Fruit fly (Drosophila melanogaster): ENCODE data around the gene CG10208.

DNA sequence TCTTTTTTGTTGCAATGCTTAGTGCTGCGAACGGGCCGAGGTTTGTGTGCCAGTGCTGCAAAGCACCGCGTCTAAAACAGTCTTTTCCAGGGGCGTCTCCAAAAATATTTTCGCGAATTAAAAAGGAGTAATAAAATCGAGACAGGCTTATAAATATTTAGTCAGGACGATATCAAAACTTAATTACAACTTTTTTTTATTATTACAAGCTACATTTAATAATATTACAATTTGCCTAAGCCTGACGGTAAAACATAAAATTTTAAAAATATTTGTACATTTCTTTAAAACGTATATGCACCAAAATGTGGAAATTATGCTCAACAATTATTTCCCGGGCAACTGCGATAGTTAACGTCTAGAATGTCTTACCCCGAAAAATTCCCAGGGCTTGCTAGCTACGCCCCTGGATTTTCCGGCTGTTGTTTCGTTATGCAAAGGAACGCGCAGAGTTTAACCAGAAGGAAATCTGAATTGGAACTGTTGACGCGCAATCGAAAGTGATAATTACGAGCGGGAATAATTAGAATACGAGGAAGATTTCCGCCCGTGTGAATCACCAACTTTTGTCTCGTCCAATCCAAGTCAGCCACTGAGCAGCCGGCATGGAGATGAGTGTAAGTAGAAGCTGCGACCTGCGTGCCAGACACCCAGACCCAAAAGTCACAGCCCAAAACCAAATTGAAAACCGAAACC lies 15.9 kb downstream of the CG10208 start, which contains the start of the genes PTPMT1 and Hrd3:
- TF ChIP-seq psq (optimal IDR thresholded peaks at IDR 0.05): no peak
- no peak for TF ChIP-seq h (optimal IDR thresholded peaks at IDR 0.05)
- TF ChIP-seq insv (optimal IDR thresholded peaks at IDR 0.05): no peak
- TF ChIP-seq ttk (optimal IDR thresholded peaks at IDR 0.05): no peak
- TF ChIP-seq Sin3A (optimal IDR thresholded peaks at IDR 0.05): no peak
- TF ChIP-seq Myc (optimal IDR thresholded peaks at IDR 0.05): no peak
